Fruit fly (Drosophila melanogaster): ENCODE data around the gene CadN2.

CadN2 gene

dm6 chr2L:17875147-17875546, at the start of gene CadN2:
CadN2 (minus strand) TSS chr2L:17875247.
- TF ChIP-seq CG17801 (GFP tag; optimal IDR thresholded peaks at IDR 0.05; ENCODE audit: partially characterized antibody) = no peak

DNA sequence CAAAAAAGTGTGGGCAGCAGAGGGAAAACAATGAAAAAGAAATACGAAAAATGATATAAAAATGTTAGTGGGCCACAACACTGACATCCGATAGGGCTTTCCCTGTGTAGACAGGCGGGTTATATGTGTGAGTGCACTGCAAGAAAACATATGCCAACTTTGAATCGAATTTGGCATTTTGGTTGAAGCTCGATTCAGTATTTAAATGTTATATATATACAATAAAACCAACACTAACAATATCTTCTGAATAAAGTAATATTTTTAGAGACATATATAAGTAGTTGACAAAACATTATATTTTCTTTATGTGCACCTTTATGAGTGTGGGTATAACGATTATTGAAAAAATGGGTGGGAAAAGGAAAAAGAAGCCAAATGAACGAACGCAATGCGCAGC, 46.5 kb upstream of the CadN2 start:
- no peak for TF ChIP-seq CG17801 (GFP tag; optimal IDR thresholded peaks at IDR 0.05; ENCODE audit: partially characterized antibody)

dm6 chr2L:17914923-17915322, 39.9 kb upstream of the CadN2 start, which contains the start of gene CG43271:
CG43271 (minus strand) TSS chr2L:17915023.
- TF ChIP-seq CG17801 (GFP tag; optimal IDR thresholded peaks at IDR 0.05; ENCODE audit: partially characterized antibody) = no peak

dm6 chr2L:17903007-17903406, 28.0 kb upstream of the CadN2 start:
- TF ChIP-seq CG17801 (GFP tag; optimal IDR thresholded peaks at IDR 0.05; ENCODE audit: partially characterized antibody) = no peak

DNA sequence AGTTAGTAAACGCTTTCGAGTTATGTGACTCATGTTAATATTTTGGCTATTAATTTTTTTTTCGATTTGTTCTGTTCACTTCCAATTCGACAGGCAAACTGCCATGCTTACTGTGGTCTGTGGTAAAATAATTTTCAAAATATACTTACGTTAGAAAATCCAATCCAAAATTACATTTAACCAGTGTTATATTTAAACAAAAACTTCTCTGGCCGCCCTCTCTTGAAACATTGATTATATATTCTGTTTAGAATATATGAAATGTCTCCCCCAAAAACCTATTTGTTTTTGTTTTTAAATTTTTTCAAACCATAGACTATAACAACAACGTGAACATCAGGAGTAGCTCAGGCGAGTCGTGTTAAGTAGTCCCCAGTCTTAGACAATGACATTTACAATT, 62.5 kb downstream of the CadN2 start, which contains the start of gene CG42830:
TSS of gene CG42830 (minus strand) at position 101 of the 400 bp plus-strand sequence.
- TF ChIP-seq CG17801 (GFP tag; optimal IDR thresholded peaks at IDR 0.05; ENCODE audit: partially characterized antibody) = no peak

DNA sequence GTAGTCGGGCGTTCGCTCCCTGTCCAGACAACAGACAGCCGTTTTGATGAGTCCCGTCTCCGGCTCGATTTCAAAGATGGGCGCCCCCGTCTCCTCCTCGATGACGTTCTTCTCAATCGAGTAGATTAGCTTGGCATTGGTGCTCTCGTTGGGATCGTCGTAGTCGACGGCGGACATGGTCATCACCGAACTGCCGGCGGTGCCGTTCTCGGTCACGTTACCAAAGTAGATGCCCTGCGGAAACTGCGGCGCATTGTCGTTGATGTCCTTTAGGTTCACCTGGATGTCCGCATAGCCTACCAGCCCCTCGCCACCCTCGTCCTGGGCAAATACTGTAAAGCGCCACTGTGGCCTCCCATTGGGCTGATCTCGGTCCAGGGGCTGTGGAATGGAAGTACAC, 71.9 kb downstream of the CadN2 start:
- no peak for TF ChIP-seq CG17801 (GFP tag; optimal IDR thresholded peaks at IDR 0.05; ENCODE audit: partially characterized antibody)

DNA sequence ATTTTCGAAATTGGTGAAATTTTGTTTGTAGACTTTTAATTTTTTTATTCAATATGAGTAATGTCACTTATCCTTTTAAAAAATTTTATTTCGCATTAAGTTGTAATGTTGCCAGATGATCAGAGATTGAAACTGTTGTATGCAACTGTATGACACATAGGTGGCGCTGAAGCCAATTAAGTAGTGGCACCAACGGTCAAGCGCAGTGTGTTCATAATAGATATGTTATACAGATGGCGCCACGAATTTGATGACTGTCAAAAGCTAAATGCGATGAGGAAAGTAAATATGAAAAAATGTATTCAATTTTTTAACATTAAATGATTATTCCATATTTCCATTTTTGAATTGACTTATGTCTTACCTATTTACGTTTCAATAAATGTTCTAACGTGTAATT, 90.4 kb downstream of the CadN2 start:
- no peak for TF ChIP-seq CG17801 (GFP tag; optimal IDR thresholded peaks at IDR 0.05; ENCODE audit: partially characterized antibody)

DNA sequence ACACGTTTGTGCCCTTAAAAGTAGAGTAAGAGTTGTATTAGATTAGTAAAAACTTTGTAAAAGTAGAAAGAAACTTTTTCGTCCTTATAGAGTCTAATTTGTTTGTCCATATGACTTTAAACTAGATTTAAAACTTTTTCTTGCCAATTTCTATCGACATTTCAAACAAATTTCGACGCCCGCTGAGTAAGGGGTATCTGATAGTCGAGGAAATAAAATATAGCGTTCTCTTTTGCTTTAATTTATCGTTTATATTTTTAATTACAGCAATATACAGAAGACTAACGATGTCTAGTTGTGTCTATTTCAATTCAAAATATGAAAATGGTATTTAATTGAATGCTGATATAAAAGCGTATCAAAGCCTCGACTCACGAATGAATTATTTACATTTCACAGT, 91.6 kb downstream of the CadN2 start:
- no peak for TF ChIP-seq CG17801 (GFP tag; optimal IDR thresholded peaks at IDR 0.05; ENCODE audit: partially characterized antibody)

- no peak for TF ChIP-seq CG17801 (GFP tag; optimal IDR thresholded peaks at IDR 0.05; ENCODE audit: partially characterized antibody)
These were observed 93.1 kb downstream of the CadN2 start for dm6 chr2L:17781948-17782347.

DNA sequence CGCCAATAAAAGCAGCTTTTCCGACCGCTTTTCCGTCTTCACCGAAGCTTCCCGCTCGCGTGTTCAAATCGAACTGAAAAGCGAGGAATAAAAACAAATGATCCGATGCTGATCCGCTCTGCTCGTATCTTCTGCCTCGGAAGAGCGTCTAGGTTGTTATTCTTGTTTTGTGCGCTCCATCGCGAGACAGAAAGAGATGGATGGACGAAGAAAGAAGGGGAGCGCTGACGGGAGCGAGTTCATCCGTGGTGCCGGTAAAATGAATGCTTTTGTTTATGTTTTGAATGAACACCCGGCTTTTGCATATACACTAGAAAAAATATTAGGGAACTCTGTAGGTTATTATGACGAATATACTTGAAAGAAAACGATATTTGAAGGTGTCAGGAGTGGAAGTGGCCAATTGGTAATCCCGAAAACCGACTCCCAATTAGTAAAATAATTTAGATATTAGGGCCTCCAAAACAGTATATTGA, 96.7 kb downstream of the CadN2 start, which contains the start of gene CadN:
TSS of gene CadN (minus strand) at position 54 of the 476 bp plus-strand sequence.
- TF ChIP-seq CG17801 (GFP tag; optimal IDR thresholded peaks at IDR 0.05; ENCODE audit: partially characterized antibody) = no peak

dm6 chr2L:17777425-17777824, 97.6 kb downstream of the CadN2 start:
- no peak for TF ChIP-seq CG17801 (GFP tag; optimal IDR thresholded peaks at IDR 0.05; ENCODE audit: partially characterized antibody)

DNA sequence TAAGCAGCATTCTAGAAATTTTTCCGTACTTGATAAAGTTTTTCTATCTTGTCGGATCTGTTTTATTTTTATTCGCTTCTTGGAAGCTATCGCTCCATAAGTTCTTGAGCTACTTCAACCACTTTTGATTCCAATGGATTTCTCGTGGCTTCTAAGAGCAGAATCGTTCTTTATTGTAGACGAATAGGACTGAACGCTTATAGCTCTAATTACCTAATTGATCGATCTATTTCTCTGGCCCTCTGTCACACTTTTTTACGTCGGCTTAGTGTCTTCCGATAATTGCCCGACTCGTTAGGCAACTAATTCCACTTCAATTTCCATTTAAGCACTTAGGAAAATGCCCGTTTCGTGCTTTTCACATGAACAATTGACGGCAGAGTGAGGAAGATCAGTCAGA, 104.3 kb downstream of the CadN2 start:
- TF ChIP-seq CG17801 (GFP tag; optimal IDR thresholded peaks at IDR 0.05; ENCODE audit: partially characterized antibody) = no peak

DNA sequence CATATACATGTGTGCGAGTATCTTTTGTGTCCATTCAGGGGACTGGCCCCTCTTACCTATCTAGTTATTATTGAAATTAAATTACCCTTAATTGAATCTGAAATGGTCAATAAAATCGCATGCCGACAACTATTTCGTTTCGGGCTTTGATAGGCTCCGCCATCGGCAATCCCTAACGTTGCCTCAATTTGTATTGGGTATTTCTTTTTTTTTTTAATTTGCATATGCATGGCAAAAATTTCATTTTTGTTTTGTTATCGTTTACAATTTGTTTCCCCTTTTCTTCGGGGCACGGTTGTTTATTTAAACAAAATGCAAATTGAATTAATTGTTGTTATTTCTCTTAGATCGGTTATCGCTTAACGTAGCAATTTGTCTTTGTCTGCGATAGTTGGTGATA, 104.9 kb downstream of the CadN2 start:
- no peak for TF ChIP-seq CG17801 (GFP tag; optimal IDR thresholded peaks at IDR 0.05; ENCODE audit: partially characterized antibody)

- no peak for TF ChIP-seq CG17801 (GFP tag; optimal IDR thresholded peaks at IDR 0.05; ENCODE audit: partially characterized antibody)
These were observed 106.5 kb downstream of the CadN2 start for dm6 chr2L:17768580-17768979.

DNA sequence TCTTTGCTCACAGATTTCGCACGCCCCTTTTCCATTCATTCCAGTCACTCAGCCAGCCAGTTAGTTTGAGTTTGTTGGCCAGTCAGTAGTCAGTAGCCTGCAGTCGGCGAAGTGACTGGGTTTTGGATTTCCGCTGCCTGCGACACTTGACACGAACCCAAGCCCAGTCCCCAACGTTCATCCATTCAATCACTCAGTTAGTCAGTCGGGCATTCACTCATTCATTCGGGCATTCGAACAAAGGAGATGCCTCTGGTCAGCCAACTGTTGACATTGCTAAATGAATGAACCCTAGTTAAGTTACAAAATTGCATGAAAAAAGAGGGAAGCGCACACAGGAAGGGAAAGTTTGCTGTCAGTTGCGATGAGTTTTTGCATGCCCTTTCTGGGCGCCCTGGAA, 111.9 kb downstream of the CadN2 start:
- no peak for TF ChIP-seq CG17801 (GFP tag; optimal IDR thresholded peaks at IDR 0.05; ENCODE audit: partially characterized antibody)

DNA sequence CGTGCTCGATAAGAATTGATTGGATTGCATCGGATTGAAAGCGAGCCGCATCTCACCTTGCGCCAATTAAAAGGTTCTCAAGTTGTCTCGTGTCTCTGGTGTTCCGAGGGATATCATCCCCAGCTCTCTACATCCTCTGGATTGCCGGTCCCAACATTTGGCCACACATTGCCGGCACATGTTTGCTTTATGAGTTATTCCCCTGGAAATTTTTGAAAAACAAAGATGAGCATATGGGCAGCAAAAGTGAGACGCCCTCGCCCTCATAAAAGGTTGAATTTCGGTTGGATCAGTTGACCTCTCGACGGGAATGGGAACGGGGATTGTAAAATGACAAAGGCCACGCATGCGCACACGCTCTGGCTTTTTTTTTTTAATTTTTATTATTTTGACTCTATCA, 119.5 kb downstream of the CadN2 start:
- no peak for TF ChIP-seq CG17801 (GFP tag; optimal IDR thresholded peaks at IDR 0.05; ENCODE audit: partially characterized antibody)

- no peak for TF ChIP-seq CG17801 (GFP tag; optimal IDR thresholded peaks at IDR 0.05; ENCODE audit: partially characterized antibody)
These were observed 120.9 kb downstream of the CadN2 start for dm6 chr2L:17754108-17754507.

All from ovary, adult (tissue).